Worm (Caenorhabditis elegans): ENCODE results near the gene R02D3.8.
A peak's percentile ranks its signal among the peaks of the same experiment; 100 is the strongest.

Gene R02D3.8

DNA sequence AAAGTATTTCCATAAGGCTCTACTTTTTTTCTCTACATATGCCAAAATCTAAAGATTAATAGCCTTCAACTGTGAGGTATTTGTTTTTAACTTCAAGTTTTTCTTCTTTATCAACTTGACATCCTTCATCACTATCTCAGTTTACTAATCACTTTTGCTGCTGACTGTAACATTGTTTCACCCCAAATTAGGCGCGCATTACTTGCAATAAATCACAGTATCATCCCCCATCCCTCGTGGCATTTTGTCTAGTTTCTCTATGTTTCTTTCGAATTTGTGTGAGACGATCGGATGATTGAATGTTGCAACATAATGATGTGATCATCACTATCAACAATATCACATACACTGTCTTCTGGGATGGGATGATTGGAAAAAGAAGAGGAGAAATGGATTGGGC, 9.5 kb downstream of the R02D3.8 start:
- TF ChIP-seq sea-2 (GFP tag; IDR thresholded peaks at IDR 0.05) = no peak
- peak; percentile 41 for TF ChIP-seq somi-1 (GFP tag; optimal IDR thresholded peaks at IDR 0.05)
- no peak for TF ChIP-seq pha-4 (tag; optimal IDR thresholded peaks at IDR 0.05)
- TF ChIP-seq ets-4 (GFP tag; optimal IDR thresholded peaks at IDR 0.05) = no peak
- peak; percentile 27 for TF ChIP-seq lin-40 (tag; optimal IDR thresholded peaks at IDR 0.05)
- no peak for TF ChIP-seq ceh-40 (GFP tag; IDR thresholded peaks at IDR 0.05)
- TF ChIP-seq ztf-26 (tag; optimal IDR thresholded peaks at IDR 0.05) = peak; percentile 23
- TF ChIP-seq T07F8.4 (tag; optimal IDR thresholded peaks at IDR 0.05) = no peak
- no peak for TF ChIP-seq gei-17 (GFP tag; optimal IDR thresholded peaks at IDR 0.05)

- no peak for TF ChIP-seq ztf-28 (GFP tag; IDR thresholded peaks at IDR 0.05)
- TF ChIP-seq madf-3 (GFP tag; IDR thresholded peaks at IDR 0.05) = no peak
- TF ChIP-seq zim-3 (tag; optimal IDR thresholded peaks at IDR 0.05) = no peak
- no peak for TF ChIP-seq sdz-38 (tag; optimal IDR thresholded peaks at IDR 0.05)
- TF ChIP-seq ceh-79 (tag; optimal IDR thresholded peaks at IDR 0.05) = no peak
- TF ChIP-seq hmg-1.2 (GFP tag; IDR thresholded peaks at IDR 0.05) = no peak
- no peak for TF ChIP-seq ama-1 (optimal IDR thresholded peaks at IDR 0.05)
- no peak for TF ChIP-seq ama-1 (GFP tag; optimal IDR thresholded peaks at IDR 0.05)
- TF ChIP-seq lin-40 (tag; optimal IDR thresholded peaks at IDR 0.05) = no peak
- TF ChIP-seq egl-18 (GFP tag; IDR thresholded peaks at IDR 0.05) = no peak
- TF ChIP-seq efl-1 (GFP tag; optimal IDR thresholded peaks at IDR 0.05) = no peak
- TF ChIP-seq snpc-3.4 (tag; optimal IDR thresholded peaks at IDR 0.05) = no peak
- TF ChIP-seq T26A5.8 (tag; optimal IDR thresholded peaks at IDR 0.05) = no peak
- no peak for TF ChIP-seq ceh-40 (GFP tag; IDR thresholded peaks at IDR 0.05)
- TF ChIP-seq nhr-80 (tag; optimal IDR thresholded peaks at IDR 0.05) = no peak
- TF ChIP-seq snpc-4 (GFP tag; optimal IDR thresholded peaks at IDR 0.05) = no peak
- TF ChIP-seq snpc-4 (tag; optimal IDR thresholded peaks at IDR 0.05) = no peak
- TF ChIP-seq die-1 (tag; optimal IDR thresholded peaks at IDR 0.05) = no peak
- no peak for TF ChIP-seq pha-4 (tag; optimal IDR thresholded peaks at IDR 0.05)
- TF ChIP-seq hmg-20 (GFP tag; IDR thresholded peaks at IDR 0.05) = no peak
Observed at ce11 chrIV:244843-245242, 12.2 kb downstream of the R02D3.8 start, which contains the start of gene aass-1. TSS of gene aass-1 (plus strand) at chrIV:245143.

ce11 chrIV:244278-244677, 12.7 kb downstream of the R02D3.8 start:
- TF ChIP-seq lsl-1 (GFP tag; optimal IDR thresholded peaks at IDR 0.05) = peak; percentile 59
- TF ChIP-seq tbp1 (GFP tag; optimal IDR thresholded peaks at IDR 0.05) = no peak

- TF ChIP-seq mes-4 (tag; optimal IDR thresholded peaks at IDR 0.05) (no peak), fkh-3 (tag; optimal IDR thresholded peaks at IDR 0.05) (no peak), ceh-40 (GFP tag; IDR thresholded peaks at IDR 0.05) (no peak), let-526 (GFP tag; IDR thresholded peaks at IDR 0.05) (no peak), attf-5 (GFP tag; optimal IDR thresholded peaks at IDR 0.05) (peak; percentile 15), lin-54 (GFP tag; optimal IDR thresholded peaks at IDR 0.05) (peak; percentile 9), lsl-1 (GFP tag; optimal IDR thresholded peaks at IDR 0.05) (peak; percentile 10), mcd-1 (GFP tag; IDR thresholded peaks at IDR 0.05) (peak; percentile 53), xnd-1 (tag; optimal IDR thresholded peaks at IDR 0.05) (no peak), nhr-80 (tag; optimal IDR thresholded peaks at IDR 0.05) (no peak), ztf-6 (GFP tag; IDR thresholded peaks at IDR 0.05) (no peak), snpc-1.3 (tag; optimal IDR thresholded peaks at IDR 0.05; ENCODE audit: insufficient read depth) (peak; percentile 2)
Observed at ce11 chrIV:240257-240754, 16.7 kb downstream of the R02D3.8 start, which contains the start of the genes fnta-1 and cogc-8. TSS of gene fnta-1 (minus strand) at chrIV:240307. TSS of gene cogc-8 (plus strand) at chrIV:240451.
